Worm (Caenorhabditis elegans) whole organism, L4 larva: Measurements from ENCODE around the gene gon-14.

Source experiments
- D1046.2 ChIP-seq: fragments of 200-800 bp; sonication (Bioruptor generic); IDR thresholded peaks from 2 replicates; pipeline ENCODE4 v1.3.6; 2022; ENCODE audit warnings: missing genetic modification characterization, missing compliant biosample characterization
- F10B5.3 ChIP-seq: sonication (generic microtip); optimal IDR thresholded peaks from 2 replicates; lab custom pipeline; 2016; ENCODE audit warnings: mild to moderate bottlenecking, missing genetic modification characterization, missing compliant biosample characterization
- F44E2.7 ChIP-seq: fragments of 200-800 bp; sonication (Bioruptor generic); IDR thresholded peaks from 2 replicates; pipeline ENCODE4 v2.1.2; 2022; ENCODE audit warnings: missing genetic modification characterization, missing compliant biosample characterization
- F49E8.2 ChIP-seq: sonication (generic microtip); optimal IDR thresholded peaks from 2 replicates; lab custom pipeline; 2016; ENCODE audit warnings: missing compliant biosample characterization, mild to moderate bottlenecking, missing genetic modification characterization, borderline replicate concordance
- R02D3.7 ChIP-seq: fragments of 150-350 bp; sonication (generic microtip); optimal IDR thresholded peaks from 3 replicates; lab custom pipeline; 2014; ENCODE audit warnings: missing biosample characterization, missing genetic modification characterization
- Y105C5A.15 ChIP-seq: fragments of 200-800 bp; sonication (Bioruptor generic); IDR thresholded peaks from 2 replicates; pipeline ENCODE4 v1.3.6; 2022; ENCODE audit warnings: missing genetic modification characterization, missing compliant biosample characterization
- Y5F2A.4 ChIP-seq: fragments of 200-800 bp; sonication (Bioruptor generic); optimal IDR thresholded peaks from 2 replicates; lab custom pipeline; 2018; ENCODE audit warnings: mild to moderate bottlenecking, missing genetic modification characterization, missing compliant biosample characterization
- ZK337.2 ChIP-seq: fragments of 200-800 bp; sonication (Bioruptor generic); IDR thresholded peaks from 2 replicates; pipeline ENCODE4 v1.3.6; 2022; ENCODE audit warnings: missing genetic modification reagents, missing genetic modification characterization, missing compliant biosample characterization
- aha-1 ChIP-seq: fragments of 150-350 bp; peaks from one replicate; lab custom pipeline; 2014; ENCODE audit warnings: missing biosample characterization, missing genetic modification characterization
- ama-1 ChIP-seq: fragments of 150-350 bp; optimal IDR thresholded peaks from 2 replicates; lab custom pipeline; 2014; ENCODE audit warnings: inconsistent platforms, mixed read lengths
- arid-1 ChIP-seq: fragments of 200-800 bp; sonication (Bioruptor generic); conservative IDR thresholded peaks from 2 replicates; pipeline ENCODE4 v1.3.6; 2022; ENCODE audit warnings: missing genetic modification reagents, missing genetic modification characterization, missing compliant biosample characterization
- ceh-20 ChIP-seq: fragments of 200-800 bp; sonication (Bioruptor generic); IDR thresholded peaks from 2 replicates; pipeline ENCODE4 v1.3.6; 2022; ENCODE audit warnings: missing genetic modification reagents, missing genetic modification characterization, missing compliant biosample characterization
- ceh-28 ChIP-seq: fragments of 150-350 bp; optimal IDR thresholded peaks from 2 replicates; lab custom pipeline; 2014; ENCODE audit warnings: missing biosample characterization, missing genetic modification reagents, missing genetic modification characterization
- ceh-32 ChIP-seq: sonication (generic microtip); optimal IDR thresholded peaks from 2 replicates; lab custom pipeline; 2016; ENCODE audit warnings: mild to moderate bottlenecking, missing genetic modification characterization, missing compliant biosample characterization; ENCODE audit not compliant: poor library complexity
- ceh-44 ChIP-seq: fragments of 200-800 bp; sonication (Bioruptor generic); IDR thresholded peaks from 2 replicates; pipeline ENCODE4 v1.3.6; 2022; ENCODE audit warnings: missing genetic modification reagents, missing genetic modification characterization, missing compliant biosample characterization
- ceh-62 ChIP-seq: sonication (generic microtip); optimal IDR thresholded peaks from 2 replicates; lab custom pipeline; 2017; ENCODE audit warnings: missing biosample characterization, missing genetic modification characterization
- daf-12 ChIP-seq: fragments of 150-350 bp; optimal IDR thresholded peaks from 2 replicates; lab custom pipeline; 2014; ENCODE audit warnings: missing biosample characterization, missing genetic modification reagents, missing genetic modification characterization
- daf-16 ChIP-seq, 3 experiments: sonication (generic microtip); optimal IDR thresholded peaks; 2 replicates each; lab custom pipeline; 2016 to 2017; ENCODE audit warnings: missing genetic modification characterization in 3 of 3, missing genetic modification reagents in 3 of 3, mild to moderate bottlenecking in 2 of 3, missing compliant biosample characterization in 2 of 3, missing biosample characterization in 1 of 3, moderate library complexity in 1 of 3
- dmd-6 ChIP-seq: fragments of 200-800 bp; sonication (Bioruptor generic); IDR thresholded peaks from 2 replicates; pipeline ENCODE4 v1.3.6; 2022; ENCODE audit warnings: missing genetic modification reagents, missing genetic modification characterization, missing compliant biosample characterization
- dmd-9 ChIP-seq: fragments of 200-800 bp; sonication (Bioruptor generic); IDR thresholded peaks from 2 replicates; pipeline ENCODE4 v1.3.6; 2022; ENCODE audit warnings: missing genetic modification reagents, missing genetic modification characterization, missing compliant biosample characterization
- dve-1 ChIP-seq: sonication (generic microtip); optimal IDR thresholded peaks from 2 replicates; lab custom pipeline; 2017; ENCODE audit warnings: antibody characterized with exemption, mild to moderate bottlenecking, missing genetic modification characterization, missing compliant biosample characterization; ENCODE audit not compliant: insufficient read depth
- fkh-10 ChIP-seq: fragments of 150-350 bp; optimal IDR thresholded peaks from 2 replicates; lab custom pipeline; 2014; ENCODE audit warnings: missing biosample characterization, missing genetic modification reagents, missing genetic modification characterization
- fos-1 ChIP-seq: fragments of 150-350 bp; optimal IDR thresholded peaks from 2 replicates; lab custom pipeline; 2014; ENCODE audit warnings: missing biosample characterization, missing genetic modification characterization
- hif-1 ChIP-seq, 2 experiments: sonication (generic microtip); optimal IDR thresholded peaks; 2 replicates each; lab custom pipeline; 2016 to 2017; ENCODE audit warnings: missing compliant biosample characterization in 2 of 2, missing genetic modification characterization in 2 of 2, missing genetic modification reagents in 2 of 2, missing genotype in 2 of 2, mild to moderate bottlenecking in 1 of 2
- hlh-11 ChIP-seq: fragments of 200-800 bp; sonication (Bioruptor generic); optimal IDR thresholded peaks from 2 replicates; lab custom pipeline; 2018; ENCODE audit warnings: mild to moderate bottlenecking, missing genetic modification characterization, missing compliant biosample characterization
- hmg-1.1 ChIP-seq: fragments of 200-800 bp; sonication (Bioruptor generic); IDR thresholded peaks from 2 replicates; pipeline ENCODE4 v1.3.6; 2022; ENCODE audit warnings: missing genetic modification reagents, missing genetic modification characterization, missing compliant biosample characterization
- lin-1 ChIP-seq: fragments of 200-800 bp; sonication (Bioruptor generic); IDR thresholded peaks from 2 replicates; pipeline ENCODE4 v1.3.6; 2022; ENCODE audit warnings: missing genetic modification reagents, missing genetic modification characterization, missing compliant biosample characterization
- lin-13 ChIP-seq: fragments of 150-350 bp; optimal IDR thresholded peaks from 2 replicates; lab custom pipeline; 2014; ENCODE audit warnings: missing biosample characterization, missing genetic modification reagents, missing genetic modification characterization
- lin-15B ChIP-seq: fragments of 150-350 bp; sonication (generic microtip); optimal IDR thresholded peaks from 3 replicates; lab custom pipeline; 2014; ENCODE audit warnings: missing biosample characterization, missing genetic modification characterization
- lin-39 ChIP-seq: fragments of 150-350 bp; optimal IDR thresholded peaks from 2 replicates; lab custom pipeline; 2014; ENCODE audit warnings: missing biosample characterization, missing genetic modification reagents, missing genetic modification characterization
- lsy-2 ChIP-seq, 2 experiments: fragments of 150-350 bp in 1 of 2; sonication (generic microtip) in 1 of 2; optimal IDR thresholded peaks; 2 replicates each; lab custom pipeline; 2014 to 2017; ENCODE audit warnings: missing biosample characterization in 2 of 2, missing genetic modification characterization in 2 of 2
- mdl-1 ChIP-seq, 2 experiments: fragments of 150-350 bp in 1 of 2; sonication (generic microtip) in 1 of 2; optimal IDR thresholded peaks; 2 replicates each; lab custom pipeline; 2014 to 2017; ENCODE audit warnings: missing biosample characterization in 2 of 2, missing genetic modification characterization in 2 of 2
- mxl-3 ChIP-seq: fragments of 200-800 bp; sonication (Bioruptor generic); optimal IDR thresholded peaks from 2 replicates; lab custom pipeline; 2018; ENCODE audit warnings: mild to moderate bottlenecking, missing genetic modification characterization, missing compliant biosample characterization
- nhr-111 ChIP-seq: fragments of 200-800 bp; sonication (Bioruptor generic); optimal IDR thresholded peaks from 2 replicates; lab custom pipeline; 2018; ENCODE audit warnings: mild to moderate bottlenecking, missing genetic modification characterization, missing compliant biosample characterization
- nhr-28 ChIP-seq: fragments of 150-350 bp; optimal IDR thresholded peaks from 2 replicates; lab custom pipeline; 2014; ENCODE audit warnings: missing biosample characterization, missing genetic modification characterization
- nhr-41 ChIP-seq: fragments of 200-800 bp; sonication (Bioruptor generic); IDR thresholded peaks from 2 replicates; pipeline ENCODE4 v1.3.6; 2022; ENCODE audit warnings: missing genetic modification reagents, missing genetic modification characterization, missing compliant biosample characterization
- nhr-48 ChIP-seq: sonication (generic microtip); optimal IDR thresholded peaks from 2 replicates; lab custom pipeline; 2016; ENCODE audit warnings: mild to moderate bottlenecking, missing genetic modification characterization, missing compliant biosample characterization
- nhr-77 ChIP-seq: fragments of 150-350 bp; optimal IDR thresholded peaks from 2 replicates; lab custom pipeline; 2014; ENCODE audit warnings: missing biosample characterization, missing genetic modification characterization
- php-3 ChIP-seq: fragments of 200-800 bp; sonication (Bioruptor generic); IDR thresholded peaks from 2 replicates; pipeline ENCODE4 v1.3.6; 2022; ENCODE audit warnings: missing genetic modification reagents, missing genetic modification characterization, missing compliant biosample characterization
- pqm-1 ChIP-seq: sonication (generic microtip); optimal IDR thresholded peaks from 2 replicates; lab custom pipeline; 2017; ENCODE audit warnings: missing biosample characterization, missing genetic modification characterization
- saeg-2 ChIP-seq: fragments of 200-800 bp; sonication (Bioruptor generic); IDR thresholded peaks from 2 replicates; pipeline ENCODE4 v1.3.6; 2022; ENCODE audit warnings: missing genetic modification reagents, missing genetic modification characterization, missing compliant biosample characterization
- sdz-12 ChIP-seq: fragments of 200-800 bp; sonication (Bioruptor generic); optimal IDR thresholded peaks from 2 replicates; lab custom pipeline; 2018; ENCODE audit warnings: mild to moderate bottlenecking, missing genetic modification characterization, missing compliant biosample characterization
- skn-1 ChIP-seq: fragments of 150-350 bp; optimal IDR thresholded peaks from 2 replicates; lab custom pipeline; 2014; ENCODE audit warnings: missing biosample characterization, missing genetic modification characterization
- snpc-4 ChIP-seq: fragments of 150-350 bp; optimal IDR thresholded peaks from 2 replicates; lab custom pipeline; 2014; ENCODE audit warnings: missing biosample characterization, missing genetic modification characterization
- spr-3 ChIP-seq: fragments of 200-800 bp; sonication (Bioruptor generic); optimal IDR thresholded peaks from 2 replicates; lab custom pipeline; 2018; ENCODE audit warnings: mild to moderate bottlenecking, missing genetic modification characterization, missing compliant biosample characterization
- unc-130 ChIP-seq: sonication (generic microtip); optimal IDR thresholded peaks from 2 replicates; lab custom pipeline; 2016; ENCODE audit warnings: missing genetic modification reagents, missing genetic modification characterization, missing compliant biosample characterization
- unc-39 ChIP-seq: sonication (generic microtip); optimal IDR thresholded peaks from 2 replicates; lab custom pipeline; 2017; ENCODE audit warnings: missing biosample characterization, missing genetic modification characterization
- vab-7 ChIP-seq: fragments of 200-800 bp; sonication (Bioruptor generic); IDR thresholded peaks from 2 replicates; pipeline ENCODE4 v1.3.6; 2022; ENCODE audit warnings: missing genetic modification reagents, missing genetic modification characterization, missing compliant biosample characterization
- zag-1 ChIP-seq: fragments of 150-350 bp; optimal IDR thresholded peaks from 2 replicates; lab custom pipeline; 2014; ENCODE audit warnings: missing biosample characterization, missing genetic modification characterization
- zip-2 ChIP-seq: fragments of 150-350 bp; optimal IDR thresholded peaks from 2 replicates; lab custom pipeline; 2014; ENCODE audit warnings: missing biosample characterization, missing genetic modification characterization
- ztf-7 ChIP-seq: fragments of 150-350 bp; optimal IDR thresholded peaks from 2 replicates; lab custom pipeline; 2014; ENCODE audit warnings: missing biosample characterization, missing genetic modification characterization

gon-14 gene

DNA sequence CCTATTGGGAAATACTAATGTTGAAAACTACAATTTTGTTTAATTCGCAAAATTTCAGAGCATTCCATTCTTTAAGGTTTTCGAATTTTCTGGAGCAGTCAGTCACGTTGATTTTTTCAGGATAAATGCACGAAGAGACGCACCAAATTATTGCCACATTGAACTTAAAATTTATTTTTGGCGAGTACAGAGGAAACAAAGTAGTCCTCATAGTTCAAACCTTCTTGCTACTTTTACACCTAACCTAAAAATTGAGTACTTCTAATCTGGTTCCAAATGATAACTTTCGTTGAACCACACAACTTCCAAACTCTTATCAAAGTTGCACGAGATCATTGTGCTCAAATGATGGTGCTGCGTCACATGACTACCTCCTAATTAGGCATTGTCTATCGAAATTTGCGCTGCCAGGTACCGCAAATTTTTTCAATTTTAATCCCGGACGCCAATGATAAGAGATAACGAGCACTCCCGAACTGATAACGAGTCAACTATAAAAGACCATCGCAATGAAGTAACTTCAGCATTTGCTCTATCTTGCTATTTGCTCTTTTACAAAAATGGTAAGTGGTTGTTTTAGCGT is 3.3 kb upstream of the gon-14 start, which contains the start of gene cpr-4 (continued):
- peak; percentile 88 for TF ChIP-seq hlh-11 (tag; lab: Kevin White, UChicago)
- no peak for TF ChIP-seq ceh-44 (GFP tag; lab: Robert Waterston, UW)
- TF ChIP-seq skn-1 (tag; lab: Kevin White, UChicago): no peak
- no peak for TF ChIP-seq hif-1 (tag; optimal IDR thresholded peaks at IDR 0.05; lab: Kevin White, UChicago)
- TF ChIP-seq ceh-62 (tag; lab: Kevin White, UChicago): no peak
- peak; percentile 95 for TF ChIP-seq nhr-28 (tag; lab: Kevin White, UChicago)
- no peak for TF ChIP-seq F49E8.2 (tag; lab: Kevin White, UChicago)
- peak; percentile 8 for TF ChIP-seq fos-1
- TF ChIP-seq ceh-32: no peak
- peak; percentile 96 for TF ChIP-seq dmd-6 (GFP tag; lab: Robert Waterston, UW)
- TF ChIP-seq dmd-9 (GFP tag; lab: Robert Waterston, UW): 0 out of 2 replicates have a peak, but pooled peaks have one; percentile 11
- TF ChIP-seq D1046.2 (GFP tag; lab: Robert Waterston, UW): no peak
- TF ChIP-seq lin-13: no peak
- peak; percentile 98 for TF ChIP-seq pqm-1 (tag; lab: Kevin White, UChicago)
- peak; percentile 64; the same call in 1 of the 2 replicates for TF ChIP-seq saeg-2 (GFP tag; lab: Robert Waterston, UW)
- TF ChIP-seq mxl-3: peak; percentile 12
- TF ChIP-seq unc-39: no peak
- no peak for TF ChIP-seq ceh-20 (GFP tag; lab: Robert Waterston, UW)
- no peak for TF ChIP-seq R02D3.7 (tag; lab: Kevin White, UChicago)
- no peak for TF ChIP-seq Y5F2A.4
- no peak for TF ChIP-seq ZK337.2
- no peak for TF ChIP-seq aha-1 (tag; lab: Kevin White, UChicago)
- no peak for TF ChIP-seq mdl-1 (tag; optimal IDR thresholded peaks at IDR 0.05; lab: Kevin White, UChicago)
- TF ChIP-seq ztf-7 (tag; lab: Kevin White, UChicago): no peak
- TF ChIP-seq F10B5.3 (tag; lab: Kevin White, UChicago): no peak
- TF ChIP-seq hmg-1.1: no peak
- TF ChIP-seq fkh-10 (GFP tag; lab: Kevin White, UChicago): no peak
- no peak for TF ChIP-seq nhr-41
- no peak for TF ChIP-seq ama-1 (lab: Kevin White, UChicago)
- TF ChIP-seq arid-1 (GFP tag; lab: Robert Waterston, UW): no peak
- no peak for TF ChIP-seq lsy-2 (tag; optimal IDR thresholded peaks at IDR 0.05; lab: Kevin White, UChicago)
- peak; percentile 95 for TF ChIP-seq dve-1 (tag; lab: Kevin White, UChicago)
- no peak for TF ChIP-seq nhr-111
- TF ChIP-seq nhr-48 (tag; lab: Kevin White, UChicago): peak; percentile 86
- TF ChIP-seq vab-7: no peak
- no peak for TF ChIP-seq F44E2.7
- TF ChIP-seq lin-1: peak; percentile 77; the same call in 1 of the 2 replicates
- peak in 1 of 2 experiments; percentile 50 for TF ChIP-seq daf-16 (GFP tag; optimal IDR thresholded peaks at IDR 0.05; lab: Kevin White, UChicago)
- peak; percentile 88 for TF ChIP-seq daf-16 (tag; optimal IDR thresholded peaks at IDR 0.05; lab: Kevin White, UChicago)
- no peak for TF ChIP-seq zag-1 (tag; lab: Kevin White, UChicago)
- no peak for TF ChIP-seq ceh-28 (tag; lab: Kevin White, UChicago)
- TF ChIP-seq snpc-4 (tag; lab: Kevin White, UChicago): no peak
- no peak for TF ChIP-seq spr-3 (GFP tag; lab: Kevin White, UChicago)
- TF ChIP-seq php-3 (GFP tag; lab: Robert Waterston, UW): peak; percentile 28; the same call in 1 of the 2 replicates
- no peak for TF ChIP-seq sdz-12
- no peak for TF ChIP-seq lin-15B (tag; lab: Kevin White, UChicago)
- no peak for TF ChIP-seq daf-12 (tag; lab: Kevin White, UChicago)
- TF ChIP-seq zip-2 (tag; lab: Kevin White, UChicago): no peak
- no peak for TF ChIP-seq unc-130 (GFP tag; lab: Kevin White, UChicago)
- TF ChIP-seq Y105C5A.15 (GFP tag; lab: Robert Waterston, UW): no peak
- no peak for TF ChIP-seq lin-39 (tag; lab: Kevin White, UChicago)
- TF ChIP-seq nhr-77 (tag; lab: Kevin White, UChicago): peak; percentile 88
